Worm (Caenorhabditis elegans): ENCODE results near the gene srw-21.
A peak's percentile ranks its signal among the peaks of the same experiment; 100 is the strongest.

The srw-21 gene

DNA sequence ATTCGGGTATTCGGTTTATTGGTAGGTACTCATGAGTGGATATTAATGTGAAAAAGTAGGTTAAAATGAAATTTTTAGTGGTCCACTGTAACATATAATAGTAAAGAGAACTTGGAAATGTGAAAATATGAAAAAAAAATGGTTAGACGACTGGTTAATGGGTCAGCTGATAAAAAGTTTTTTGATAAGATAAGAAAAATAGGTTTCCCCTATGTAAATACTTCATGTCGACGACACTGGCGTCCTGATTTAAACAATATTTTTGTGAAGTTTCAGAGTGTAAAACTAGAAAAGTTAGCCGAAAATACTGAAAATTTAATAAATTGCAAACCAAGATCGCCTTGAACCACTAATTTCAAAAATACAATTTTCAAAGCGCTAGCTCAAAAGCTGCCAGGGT lies 45.2 kb downstream of the srw-21 start, which contains the start of gene F21A3.11:
TSS of gene F21A3.11 (minus strand) at position 117 of the 400 bp plus-strand sequence.
- TF ChIP-seq nhr-43 (tag; optimal IDR thresholded peaks at IDR 0.05; ENCODE audit: poor library complexity, severe bottlenecking), result no peak
- TF ChIP-seq ceh-82 (tag; optimal IDR thresholded peaks at IDR 0.05), result no peak
- TF ChIP-seq unc-62 (GFP tag; optimal IDR thresholded peaks at IDR 0.05), result no peak
- no peak for TF ChIP-seq nhr-77 (tag; optimal IDR thresholded peaks at IDR 0.05)
- TF ChIP-seq lin-39 (tag; optimal IDR thresholded peaks at IDR 0.05), result no peak
- TF ChIP-seq egl-27 (tag; optimal IDR thresholded peaks at IDR 0.05), result no peak
- peak; percentile 73 for TF ChIP-seq elt-2 (tag; optimal IDR thresholded peaks at IDR 0.05)
- TF ChIP-seq zag-1 (tag; optimal IDR thresholded peaks at IDR 0.05), result no peak
- TF ChIP-seq lin-15B (tag; optimal IDR thresholded peaks at IDR 0.05), result no peak
- TF ChIP-seq ceh-28 (tag; optimal IDR thresholded peaks at IDR 0.05), result no peak
- TF ChIP-seq ama-1 (optimal IDR thresholded peaks at IDR 0.05), result no peak
- TF ChIP-seq pha-4 (tag; optimal IDR thresholded peaks at IDR 0.05), result peak; percentile 54
- no peak for TF ChIP-seq eor-1 (tag; optimal IDR thresholded peaks at IDR 0.05)
- TF ChIP-seq ztf-11 (tag; optimal IDR thresholded peaks at IDR 0.05), result no peak
- no peak for TF ChIP-seq daf-12 (tag; optimal IDR thresholded peaks at IDR 0.05)
- no peak for TF ChIP-seq unc-39 (tag; optimal IDR thresholded peaks at IDR 0.05)
- peak; percentile 31 for TF ChIP-seq pqm-1 (tag; optimal IDR thresholded peaks at IDR 0.05)
- no peak for TF ChIP-seq nhr-12 (tag; optimal IDR thresholded peaks at IDR 0.05)
- no peak for TF ChIP-seq nhr-28 (tag; optimal IDR thresholded peaks at IDR 0.05)
- TF ChIP-seq nfya-1 (tag; optimal IDR thresholded peaks at IDR 0.05; ENCODE audit: insufficient read depth), result no peak

- TF ChIP-seq lin-15B (tag; optimal IDR thresholded peaks at IDR 0.05), result no peak
- TF ChIP-seq ceh-16 (tag; optimal IDR thresholded peaks at IDR 0.05), result no peak
- TF ChIP-seq tbx-2 (tag; optimal IDR thresholded peaks at IDR 0.05), result no peak
- TF ChIP-seq ceh-9 (tag; optimal IDR thresholded peaks at IDR 0.05), result no peak
Measured at ce11 chrV:15533864-15534263, 46.0 kb downstream of the srw-21 start, which contains the start of gene F21A3.2. Gene F21A3.2 (minus strand): TSS chrV:15533964.

ce11 chrV:15536320-15536719 lies 48.5 kb downstream of the srw-21 start, which contains the start of gene F21A3.4:
Gene F21A3.4 (plus strand): TSS chrV:15536620.
- TF ChIP-seq nhr-67 (tag; optimal IDR thresholded peaks at IDR 0.05) (no peak), nhr-12 (tag; optimal IDR thresholded peaks at IDR 0.05) (no peak), sea-2 (GFP tag; optimal IDR thresholded peaks at IDR 0.05) (no peak)

DNA sequence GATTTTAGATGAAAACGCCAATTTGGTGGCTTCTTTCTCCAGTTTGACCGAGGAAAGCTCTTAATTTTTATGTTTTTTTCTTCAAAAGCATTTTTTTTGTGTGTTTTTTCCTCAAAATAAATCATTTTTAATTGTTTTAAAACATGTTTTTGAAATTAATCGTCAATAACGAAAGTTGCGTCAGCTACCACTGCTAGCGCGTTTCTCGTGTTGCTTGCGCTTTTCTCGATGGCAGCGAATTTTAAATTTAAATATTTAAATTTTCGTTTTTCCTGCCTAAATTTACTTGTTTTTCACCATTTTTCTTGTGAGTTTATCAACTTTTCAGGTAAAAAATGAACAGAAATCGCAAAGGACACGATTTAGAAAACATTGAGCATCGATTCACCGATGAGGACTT lies 50.1 kb downstream of the srw-21 start, which contains the start of gene prde-1:
TSS of gene prde-1 (plus strand) at position 322 of the 400 bp plus-strand sequence.
- no peak for TF ChIP-seq nhr-76 (tag; optimal IDR thresholded peaks at IDR 0.05)

All from whole organism, L3 larva.